Fruit fly (Drosophila melanogaster): ENCODE results near the gene tey.

Gene tey

dm6 chr3L:19687200-19687687 lies 23.3 kb upstream of the tey start, which contains the start of the genes CG8765 and Gbeta76C (continued):
- TF ChIP-seq Sry-β (GFP tag; optimal IDR thresholded peaks at IDR 0.05) (no peak), ems (GFP tag; optimal IDR thresholded peaks at IDR 0.05) (peak; percentile 55), fd64A (GFP tag; optimal IDR thresholded peaks at IDR 0.05) (no peak), CG1647 (GFP tag; optimal IDR thresholded peaks at IDR 0.05) (peak; percentile 40), Dek (tag; optimal IDR thresholded peaks at IDR 0.05) (no peak), Fer3 (tag; optimal IDR thresholded peaks at IDR 0.05) (no peak), hkb (optimal IDR thresholded peaks at IDR 0.05) (peak; percentile 74), hkb (GFP tag; IDR thresholded peaks at IDR 0.05) (0 out of 2 replicates have a peak, but pooled peaks have one; percentile 29), Pdp1 (GFP tag; optimal IDR thresholded peaks at IDR 0.05) (peak; percentile 18 to 95), sna (GFP tag; IDR thresholded peaks at IDR 0.05; ENCODE audit: partially characterized antibody) (no peak), CG4424 (GFP tag; optimal IDR thresholded peaks at IDR 0.05) (no peak), CG10267 (tag; optimal IDR thresholded peaks at IDR 0.05) (peak; percentile 98), CG12071 (GFP tag; optimal IDR thresholded peaks at IDR 0.05) (no peak), ham (GFP tag; IDR thresholded peaks at IDR 0.05) (no peak), zf30C (GFP tag; optimal IDR thresholded peaks at IDR 0.05) (no peak), CG1603 (tag; optimal IDR thresholded peaks at IDR 0.05) (peak; percentile 88), gcm2 (GFP tag; optimal IDR thresholded peaks at IDR 0.05) (no peak), CG2875 (GFP tag; optimal IDR thresholded peaks at IDR 0.05) (peak; percentile 26), Sin3A (optimal IDR thresholded peaks at IDR 0.05) (peak; percentile 62), lola (GFP tag; optimal IDR thresholded peaks at IDR 0.05) (no peak), CG8944 (GFP tag; optimal IDR thresholded peaks at IDR 0.05) (peak; percentile 40), maf-S (GFP tag; optimal IDR thresholded peaks at IDR 0.05) (no peak), CG13624 (GFP tag; optimal IDR thresholded peaks at IDR 0.05) (peak; percentile 63), pum (GFP tag; optimal IDR thresholded peaks at IDR 0.05) (peak; percentile 30), CG10462 (GFP tag; optimal IDR thresholded peaks at IDR 0.05) (no peak), CG14710 (tag; optimal IDR thresholded peaks at IDR 0.05) (peak; percentile 65), zen2 (GFP tag; IDR thresholded peaks at IDR 0.05; ENCODE audit: partially characterized antibody) (no peak; the same call in 2 of the 3 replicates), CG1792 (GFP tag; optimal IDR thresholded peaks at IDR 0.05) (peak; percentile 20), cg (GFP tag; optimal IDR thresholded peaks at IDR 0.05) (no peak), sob (GFP tag; IDR thresholded peaks at IDR 0.05) (peak; percentile 77), pnt (GFP tag; optimal IDR thresholded peaks at IDR 0.05) (peak; percentile 34), CG12659 (GFP tag; optimal IDR thresholded peaks at IDR 0.05) (peak; percentile 74), CG9727 (GFP tag; optimal IDR thresholded peaks at IDR 0.05) (no peak), Side (GFP tag; optimal IDR thresholded peaks at IDR 0.05) (peak; percentile 53), CG31365 (tag; optimal IDR thresholded peaks at IDR 0.05) (no peak), CG16815 (GFP tag; optimal IDR thresholded peaks at IDR 0.05) (no peak), CG34224 (GFP tag; IDR thresholded peaks at IDR 0.05; ENCODE audit: partially characterized antibody) (peak; percentile 61; the same call in 2 of the 3 replicates), CHES-1-like (GFP tag; optimal IDR thresholded peaks at IDR 0.05) (peak; percentile 80), sug (tag; optimal IDR thresholded peaks at IDR 0.05) (no peak), CG6689 (GFP tag; IDR thresholded peaks at IDR 0.05) (peak; percentile 44; the same call in 1 of the 2 replicates), tx (GFP tag; optimal IDR thresholded peaks at IDR 0.05) (peak; percentile 52), CG17186 (GFP tag; optimal IDR thresholded peaks at IDR 0.05) (peak; percentile 90), ssp (GFP tag; IDR thresholded peaks at IDR 0.05) (no peak), BtbVII (GFP tag; optimal IDR thresholded peaks at IDR 0.05) (no peak), Scr (GFP tag; IDR thresholded peaks at IDR 0.05; ENCODE audit: partially characterized antibody) (peak; percentile 31; the same call in 1 of the 2 replicates), CG10979 (tag; optimal IDR thresholded peaks at IDR 0.05) (peak; percentile 18), Nf-YB (GFP tag; optimal IDR thresholded peaks at IDR 0.05) (peak; percentile 31), Blimp-1 (GFP tag; optimal IDR thresholded peaks at IDR 0.05) (no peak), MTF-1 (GFP tag; optimal IDR thresholded peaks at IDR 0.05; ENCODE audit: borderline replicate concordance) (no peak), slbo (GFP tag; IDR thresholded peaks at IDR 0.05) (peak; percentile 70)
